Fruit fly (Drosophila melanogaster) whole organism, embryonic: ENCODE data around the gene CG31436.

Source experiments
- ATbp ChIP-seq: fragments of 200-800 bp; sonication (Bioruptor generic); optimal IDR thresholded peaks from 2 replicates; lab custom pipeline; 2017; ENCODE audit warnings: missing biosample characterization, mild to moderate bottlenecking, missing genetic modification characterization, missing genetic modification reagents
- Bdp1 ChIP-seq: fragments of 200-800 bp; sonication (Bioruptor generic); optimal IDR thresholded peaks from 3 replicates; lab custom pipeline; 2016; ENCODE audit warnings: missing biosample characterization, missing genetic modification characterization
- Bteb2 ChIP-seq: fragments of 200-800 bp; sonication (Bioruptor generic); optimal IDR thresholded peaks from 2 replicates; lab custom pipeline; 2016; ENCODE audit warnings: missing biosample characterization, missing genetic modification characterization
- CG10274 ChIP-seq: fragments of 200-800 bp; sonication (Bioruptor generic); optimal IDR thresholded peaks from 3 replicates; lab custom pipeline; 2017; ENCODE audit warnings: missing biosample characterization, mild to moderate bottlenecking, missing genetic modification characterization
- CG10654 ChIP-seq: fragments of 200-800 bp; sonication (Bioruptor generic); optimal IDR thresholded peaks from 2 replicates; lab custom pipeline; 2016; ENCODE audit warnings: missing biosample characterization, missing genetic modification characterization
- CG11247 ChIP-seq: fragments of 200-800 bp; sonication (Bioruptor generic); IDR thresholded peaks from 2 replicates; pipeline ENCODE4 v1.3.6; 2022; ENCODE audit warnings: missing biosample characterization, missing genetic modification characterization
- CG15011 ChIP-seq: fragments of 200-800 bp; sonication (Bioruptor generic); optimal IDR thresholded peaks from 3 replicates; lab custom pipeline; 2018; ENCODE audit warnings: missing biosample characterization, mild to moderate bottlenecking, missing genetic modification characterization
- CG1603 ChIP-seq: fragments of 200-800 bp; sonication (Bioruptor generic); optimal IDR thresholded peaks from 2 replicates; lab custom pipeline; 2019; ENCODE audit warnings: missing biosample characterization, mild to moderate bottlenecking, missing genetic modification characterization, moderate library complexity
- CG2678 ChIP-seq: fragments of 200-800 bp; sonication (Bioruptor generic); optimal IDR thresholded peaks from 3 replicates; lab custom pipeline; 2019; ENCODE audit warnings: missing biosample characterization, mild to moderate bottlenecking, missing genetic modification characterization, moderate library complexity
- CG32532 ChIP-seq: fragments of 200-800 bp; sonication (Bioruptor generic); IDR thresholded peaks from 2 replicates; pipeline ENCODE4 v1.3.6; 2022; ENCODE audit warnings: missing biosample characterization, missing genetic modification characterization
- CG6683 ChIP-seq: fragments of 200-800 bp; sonication (Bioruptor generic); optimal IDR thresholded peaks from 2 replicates; lab custom pipeline; 2017; ENCODE audit warnings: missing biosample characterization, mild to moderate bottlenecking, missing genetic modification characterization, missing genetic modification reagents
- CG7839 ChIP-seq: fragments of 200-800 bp; sonication (Bioruptor generic); optimal IDR thresholded peaks from 3 replicates; lab custom pipeline; 2018; ENCODE audit warnings: missing biosample characterization, mild to moderate bottlenecking, missing genetic modification characterization, moderate library complexity
- CG8478 ChIP-seq: fragments of >200 bp; optimal IDR thresholded peaks from 2 replicates; lab custom pipeline; 2018
- D19A ChIP-seq: fragments of 200-800 bp; optimal IDR thresholded peaks from 3 replicates; lab custom pipeline; 2019; ENCODE audit warnings: missing biosample characterization, mild to moderate bottlenecking, missing genetic modification characterization, moderate library complexity
- Dref ChIP-seq: fragments of 200-800 bp; sonication (Bioruptor generic); IDR thresholded peaks from 2 replicates; pipeline ENCODE4 v1.3.6; 2022; ENCODE audit warnings: missing biosample characterization, missing genetic modification characterization
- GATAe ChIP-seq: fragments of 200-800 bp; sonication (Bioruptor generic); conservative IDR thresholded peaks from 2 replicates; pipeline ENCODE4 v1.3.6; 2022; ENCODE audit warnings: missing biosample characterization, missing genetic modification characterization
- MBD-R2 ChIP-seq: fragments of 200-800 bp; sonication (Bioruptor generic); IDR thresholded peaks from 2 replicates; pipeline ENCODE4 v1.3.6; 2022; ENCODE audit warnings: missing biosample characterization, missing genetic modification characterization
- Myb ChIP-seq: fragments of 200-800 bp; sonication (Bioruptor generic); optimal IDR thresholded peaks from 2 replicates; lab custom pipeline; 2016; ENCODE audit warnings: missing biosample characterization, missing genetic modification characterization
- Opbp ChIP-seq: fragments of 200-800 bp; sonication (Bioruptor generic); IDR thresholded peaks from 3 replicates; pipeline ENCODE4 v1.3.6; 2022; ENCODE audit warnings: missing biosample characterization, missing genetic modification characterization; ENCODE audit not compliant: partially characterized antibody
- Xbp1 ChIP-seq: fragments of 200-800 bp; sonication (Bioruptor generic); optimal IDR thresholded peaks from 3 replicates; lab custom pipeline; 2016; ENCODE audit warnings: missing biosample characterization, mild to moderate bottlenecking, missing genetic modification characterization
- bbx ChIP-seq: fragments of 200-800 bp; sonication (Bioruptor generic); IDR thresholded peaks from 2 replicates; pipeline ENCODE4 v1.3.6; 2022; ENCODE audit warnings: missing biosample characterization, missing genetic modification characterization; ENCODE audit not compliant: partially characterized antibody
- cas ChIP-seq: fragments of 200-800 bp; sonication (Bioruptor generic); IDR thresholded peaks from 2 replicates; pipeline ENCODE4 v1.3.6; 2022; ENCODE audit warnings: missing biosample characterization, missing genetic modification characterization
- caup ChIP-seq: fragments of 200-800 bp; sonication (Bioruptor generic); optimal IDR thresholded peaks from 3 replicates; lab custom pipeline; 2017; ENCODE audit warnings: missing biosample characterization, mild to moderate bottlenecking, missing genetic modification characterization, moderate library complexity; ENCODE audit not compliant: severe bottlenecking
- cg ChIP-seq: fragments of 200-800 bp; sonication (Bioruptor generic); optimal IDR thresholded peaks from 3 replicates; lab custom pipeline; 2019; ENCODE audit warnings: missing biosample characterization, mild to moderate bottlenecking, missing genetic modification characterization, moderate library complexity
- dati ChIP-seq: fragments of 200-800 bp; sonication (Bioruptor generic); IDR thresholded peaks from 2 replicates; pipeline ENCODE4 v1.3.6; 2022; ENCODE audit warnings: missing biosample characterization, missing genetic modification characterization
- dmrt11E ChIP-seq: fragments of 200-800 bp; sonication (Bioruptor generic); optimal IDR thresholded peaks from 3 replicates; lab custom pipeline; 2018; ENCODE audit warnings: missing biosample characterization, mild to moderate bottlenecking, missing genetic modification characterization, moderate library complexity
- emc ChIP-seq: fragments of 200-800 bp; sonication (Bioruptor generic); optimal IDR thresholded peaks from 2 replicates; lab custom pipeline; 2016; ENCODE audit warnings: missing biosample characterization, missing genetic modification characterization
- fu2 ChIP-seq: fragments of 200-800 bp; sonication (Bioruptor generic); optimal IDR thresholded peaks from 2 replicates; lab custom pipeline; 2016; ENCODE audit warnings: missing biosample characterization, missing genetic modification characterization
- gcm ChIP-seq: fragments of 200-800 bp; sonication (Bioruptor generic); optimal IDR thresholded peaks from 2 replicates; lab custom pipeline; 2019; ENCODE audit warnings: missing biosample characterization, mild to moderate bottlenecking, missing genetic modification characterization, moderate library complexity
- gt ChIP-seq: fragments of 200-800 bp; sonication (Bioruptor generic); IDR thresholded peaks from 2 replicates; pipeline ENCODE4 v1.3.6; 2022; ENCODE audit warnings: missing biosample characterization, missing genetic modification characterization
- inv ChIP-seq: fragments of 200-800 bp; sonication (Bioruptor generic); IDR thresholded peaks from 2 replicates; pipeline ENCODE4 v1.3.6; 2022; ENCODE audit warnings: missing biosample characterization, missing genetic modification characterization; ENCODE audit not compliant: partially characterized antibody
- kay ChIP-seq: fragments of 200-800 bp; sonication (Bioruptor generic); optimal IDR thresholded peaks from 2 replicates; lab custom pipeline; 2016; ENCODE audit warnings: missing biosample characterization, missing genetic modification characterization
- lbe ChIP-seq: fragments of 200-800 bp; sonication (Bioruptor generic); optimal IDR thresholded peaks from 2 replicates; lab custom pipeline; 2016; ENCODE audit warnings: missing biosample characterization, mild to moderate bottlenecking, missing genetic modification characterization
- lilli ChIP-seq: fragments of 200-800 bp; sonication (Bioruptor generic); optimal IDR thresholded peaks from 3 replicates; lab custom pipeline; 2016; ENCODE audit warnings: missing biosample characterization, missing genetic modification characterization
- luna ChIP-seq: fragments of 200-800 bp; sonication (Bioruptor generic); optimal IDR thresholded peaks from 2 replicates; lab custom pipeline; 2016; ENCODE audit warnings: missing biosample characterization, missing genetic modification characterization
- mirr ChIP-seq: fragments of 200-800 bp; sonication (Bioruptor generic); optimal IDR thresholded peaks from 3 replicates; lab custom pipeline; 2018; ENCODE audit warnings: missing biosample characterization, mild to moderate bottlenecking, missing genetic modification characterization
- nerfin-1 ChIP-seq: fragments of 200-800 bp; sonication (Bioruptor generic); optimal IDR thresholded peaks from 3 replicates; lab custom pipeline; 2019; ENCODE audit warnings: missing biosample characterization, mild to moderate bottlenecking, missing genetic modification characterization, moderate library complexity
- pb ChIP-seq: fragments of 200-800 bp; sonication (Bioruptor generic); optimal IDR thresholded peaks from 3 replicates; lab custom pipeline; 2016; ENCODE audit warnings: missing biosample characterization, missing genetic modification characterization
- peb ChIP-seq: fragments of 200-800 bp; sonication (Bioruptor generic); IDR thresholded peaks from 2 replicates; pipeline ENCODE4 v1.3.6; 2022; ENCODE audit warnings: missing biosample characterization, missing genetic modification characterization
- pnt ChIP-seq: fragments of 200-800 bp; sonication (Bioruptor generic); optimal IDR thresholded peaks from 3 replicates; lab custom pipeline; 2016; ENCODE audit warnings: missing biosample characterization, missing genetic modification characterization
- repo ChIP-seq: fragments of 200-800 bp; sonication (Bioruptor generic); optimal IDR thresholded peaks from 2 replicates; lab custom pipeline; 2016; ENCODE audit warnings: missing biosample characterization, missing genetic modification characterization
- schlank ChIP-seq: fragments of 200-800 bp; sonication (Bioruptor generic); optimal IDR thresholded peaks from 2 replicates; lab custom pipeline; 2018; ENCODE audit warnings: missing biosample characterization, mild to moderate bottlenecking, missing genetic modification characterization
- sens ChIP-seq: fragments of 200-800 bp; sonication (Bioruptor generic); peaks from one replicate; lab custom pipeline; 2016; ENCODE audit warnings: missing biosample characterization, missing genetic modification characterization
- sisA ChIP-seq: fragments of 200-800 bp; sonication (Bioruptor generic); IDR thresholded peaks from 2 replicates; pipeline ENCODE4 v1.3.6; 2022; ENCODE audit warnings: missing biosample characterization, missing genetic modification characterization
- slp2 ChIP-seq: fragments of 200-800 bp; sonication (Bioruptor generic); optimal IDR thresholded peaks from 2 replicates; lab custom pipeline; 2016; ENCODE audit warnings: missing biosample characterization, missing genetic modification characterization
- tap ChIP-seq: fragments of 200-800 bp; optimal IDR thresholded peaks from 3 replicates; lab custom pipeline; 2019; ENCODE audit warnings: missing biosample characterization, mild to moderate bottlenecking, missing genetic modification characterization, moderate library complexity
- tin ChIP-seq: fragments of 200-800 bp; sonication (Bioruptor generic); optimal IDR thresholded peaks from 3 replicates; lab custom pipeline; 2016; ENCODE audit warnings: missing biosample characterization, missing genetic modification characterization
- tna ChIP-seq: fragments of 200-800 bp; sonication (Bioruptor generic); IDR thresholded peaks from 2 replicates; pipeline ENCODE4 v1.3.6; 2022; ENCODE audit warnings: missing biosample characterization, missing genetic modification characterization; ENCODE audit not compliant: partially characterized antibody
- ttk ChIP-seq: fragments of 200-800 bp; sonication (Bioruptor generic); IDR thresholded peaks from 2 replicates; pipeline ENCODE4 v2.1.2; 2022; ENCODE audit warnings: missing biosample characterization, missing genetic modification characterization
- wor ChIP-seq: fragments of 200-800 bp; sonication (Bioruptor generic); IDR thresholded peaks from 2 replicates; pipeline ENCODE4 v1.3.6; 2022; ENCODE audit warnings: missing biosample characterization, missing genetic modification characterization
- zfh2 ChIP-seq: fragments of 200-800 bp; sonication (Bioruptor generic); optimal IDR thresholded peaks from 2 replicates; lab custom pipeline; 2016; ENCODE audit warnings: missing biosample characterization, missing genetic modification characterization

CG31436 gene

DNA sequence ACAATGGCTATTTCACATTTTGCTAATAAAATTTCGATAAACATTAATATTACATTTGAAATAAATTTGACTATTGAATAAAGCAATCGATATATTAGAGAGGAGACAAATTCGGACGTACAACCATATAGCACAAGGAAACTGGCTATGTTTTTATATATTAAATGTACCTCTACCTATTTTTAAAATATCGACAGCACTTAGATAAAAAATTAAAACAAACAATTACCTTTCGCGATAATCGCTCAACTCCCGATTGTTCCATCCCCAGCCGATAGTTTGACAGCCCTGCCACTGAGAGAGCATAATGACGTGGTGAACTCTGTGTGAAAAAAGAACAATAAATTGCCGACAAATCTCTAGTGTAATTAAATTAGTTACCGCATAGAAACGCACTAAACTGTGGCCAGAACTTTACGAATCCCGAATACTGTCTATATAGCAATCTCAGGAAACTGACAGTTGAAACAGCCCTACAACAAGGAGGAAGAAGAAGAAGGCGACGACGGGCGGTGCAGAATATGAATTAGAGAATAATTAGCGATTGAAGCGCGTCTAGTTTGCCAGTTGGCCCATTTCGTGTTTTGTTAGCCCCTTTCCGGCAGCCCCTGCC, 45.2 kb upstream of the CG31436 start, which contains the start of gene CG11857 (continued):
- TF ChIP-seq Myb (peak; percentile 89), kay (GFP tag; lab: Kevin White, UChicago) (peak; percentile 98), CG2678 (tag; lab: Kevin White, UChicago) (peak; percentile 98), lbe (peak; percentile 96), pnt (peak; percentile 97), Opbp (GFP tag; lab: Robert Waterston, UW) (peak; percentile 99), peb (peak; percentile 98), gt (GFP tag; lab: Robert Waterston, UW) (peak; percentile 98), pb (GFP tag; lab: Kevin White, UChicago) (peak; percentile 92), dati (peak; percentile 95), nerfin-1 (tag; lab: Kevin White, UChicago) (peak; percentile 95), tin (GFP tag; lab: Kevin White, UChicago) (peak; percentile 99), MBD-R2 (GFP tag; lab: Robert Waterston, UW) (peak; percentile 99), Bdp1 (GFP tag; lab: Kevin White, UChicago) (peak; percentile 93), inv (GFP tag; lab: Robert Waterston, UW) (peak; percentile 100), cg (no peak), emc (GFP tag; lab: Kevin White, UChicago) (peak; percentile 94), repo (GFP tag; lab: Kevin White, UChicago) (peak; percentile 95), CG8478 (lab: Kevin White, UChicago) (no peak), Dref (peak; percentile 81), CG10654 (GFP tag; lab: Kevin White, UChicago) (peak; percentile 97), Xbp1 (GFP tag; lab: Kevin White, UChicago) (peak; percentile 100), CG11247 (GFP tag; lab: Robert Waterston, UW) (peak; percentile 99), CG1603 (tag; lab: Kevin White, UChicago) (peak; percentile 97), CG15011 (peak; percentile 92), caup (GFP tag; lab: Kevin White, UChicago) (peak; percentile 97), CG7839 (tag; lab: Kevin White, UChicago) (peak; percentile 98), dmrt11E (tag; lab: Kevin White, UChicago) (peak; percentile 98), schlank (tag; lab: Kevin White, UChicago) (peak; percentile 96), tna (GFP tag; lab: Robert Waterston, UW) (peak; percentile 99), wor (GFP tag; lab: Robert Waterston, UW) (peak; percentile 99), sisA (GFP tag; lab: Robert Waterston, UW) (peak; percentile 99), lilli (GFP tag; lab: Kevin White, UChicago) (peak; percentile 99), CG6683 (GFP tag; lab: Kevin White, UChicago) (peak; percentile 87), cas (GFP tag; lab: Robert Waterston, UW) (peak; percentile 98), tap (tag; lab: Kevin White, UChicago) (peak; percentile 95)
- TF ChIP-seq, all 482 proteins: peak for 461

DNA sequence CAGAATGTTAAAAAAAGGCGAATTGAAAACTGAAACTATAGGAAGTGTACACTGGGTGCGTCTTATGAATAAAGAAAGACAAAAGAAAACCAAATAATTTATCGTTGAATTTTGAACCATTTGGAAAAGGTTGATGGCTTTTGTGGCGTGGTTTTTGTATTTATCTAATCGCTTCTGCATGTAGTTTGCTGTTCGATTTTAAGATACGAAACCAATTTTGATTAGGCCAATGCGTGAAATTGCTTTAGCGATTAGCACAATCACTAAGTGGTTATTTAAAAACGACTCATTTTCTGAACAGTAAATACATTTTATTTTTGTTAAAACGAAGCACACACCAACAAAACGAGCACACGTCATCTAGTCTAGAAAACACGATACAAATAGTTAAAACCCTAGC, 43.3 kb upstream of the CG31436 start:
- no peak for TF ChIP-seq luna (GFP tag; lab: Kevin White, UChicago)
- no peak for TF ChIP-seq bbx (GFP tag; lab: Robert Waterston, UW)
- peak; percentile 53; the same call in 1 of the 2 replicates for TF ChIP-seq GATAe (GFP tag; lab: Robert Waterston, UW)
- no peak for TF ChIP-seq zfh2 (GFP tag; lab: Kevin White, UChicago)
- peak; percentile 93 for TF ChIP-seq mirr (GFP tag; lab: Kevin White, UChicago)
- no peak for TF ChIP-seq slp2
- peak; percentile 52 for TF ChIP-seq D19A (tag; lab: Kevin White, UChicago)
- TF ChIP-seq CG32532 (GFP tag; lab: Robert Waterston, UW): no peak
- no peak for TF ChIP-seq fu2
- no peak for TF ChIP-seq ATbp (GFP tag; lab: Kevin White, UChicago)
- TF ChIP-seq Bteb2 (GFP tag; lab: Kevin White, UChicago): no peak
- peak; percentile 21 for TF ChIP-seq lbe
- no peak for TF ChIP-seq CG15011
- peak; percentile 48 for TF ChIP-seq sens (GFP tag; lab: Kevin White, UChicago)
- TF ChIP-seq gcm (GFP tag; lab: Kevin White, UChicago): no peak
- no peak for TF ChIP-seq ttk (GFP tag; lab: Robert Waterston, UW)
- TF ChIP-seq CG10274 (GFP tag; lab: Kevin White, UChicago): no peak
